1 fruit fly cellular context compared by ENCODE assay signal in genomic region chr2L:11066887-11067459, dm6.
TF ChIP-seq lines count a peak whose summit lies in the region.

TSS of gene Samuel (minus strand) at chr2L:11066998.

TF ChIP-seq in whole organism, embryonic, 481 proteins besides CTCF, POLR2A, EP300 and RAD21 (continued from another document):
- TF ChIP-seq Meics (GFP tag; optimal IDR thresholded peaks at IDR 0.05; lab: Kevin White, UChicago) (peak; percentile 9), CG5245 (GFP tag; optimal IDR thresholded peaks at IDR 0.05; lab: Kevin White, UChicago) (no peak), tap (tag; optimal IDR thresholded peaks at IDR 0.05; lab: Kevin White, UChicago) (peak; percentile 12), CG11093 (GFP tag; IDR thresholded peaks at IDR 0.05; lab: Robert Waterston, UW) (no peak), odd (GFP tag; optimal IDR thresholded peaks at IDR 0.05; lab: Kevin White, UChicago) (peak; percentile 28), Ets97D (GFP tag; optimal IDR thresholded peaks at IDR 0.05; lab: Kevin White, UChicago) (peak; percentile 4), tio (GFP tag; optimal IDR thresholded peaks at IDR 0.05; lab: Kevin White, UChicago) (no peak), z (GFP tag; IDR thresholded peaks at IDR 0.05; lab: Robert Waterston, UW) (peak; percentile 23; the same call in 1 of the 3 replicates), CG7963 (GFP tag; IDR thresholded peaks at IDR 0.05; lab: Robert Waterston, UW; ENCODE audit: partially characterized antibody) (0 out of 3 replicates have a peak, but pooled peaks have one; percentile 20), Nf-YC (tag; optimal IDR thresholded peaks at IDR 0.05; lab: Kevin White, UChicago) (no peak), stc (GFP tag; IDR thresholded peaks at IDR 0.05; lab: Robert Waterston, UW) (no peak), Stat92E (GFP tag; optimal IDR thresholded peaks at IDR 0.05; lab: Kevin White, UChicago) (peak in 1 of 3 experiments; percentile 37), gce (GFP tag; IDR thresholded peaks at IDR 0.05; lab: Robert Waterston, UW) (peak; percentile 46; the same call in 1 of the 3 replicates), GATAe (GFP tag; conservative IDR thresholded peaks at IDR 0.05; lab: Robert Waterston, UW) (no peak), CG6654 (GFP tag; optimal IDR thresholded peaks at IDR 0.05; lab: Kevin White, UChicago) (no peak), gcm (GFP tag; optimal IDR thresholded peaks at IDR 0.05; lab: Kevin White, UChicago) (peak; percentile 11), Hr3 (GFP tag; optimal IDR thresholded peaks at IDR 0.05; lab: Kevin White, UChicago) (no peak), sens-2 (GFP tag; IDR thresholded peaks at IDR 0.05; lab: Robert Waterston, UW) (peak; percentile 78), dm (GFP tag; optimal IDR thresholded peaks at IDR 0.05; lab: Kevin White, UChicago) (no peak), onecut (GFP tag; IDR thresholded peaks at IDR 0.05; lab: Robert Waterston, UW) (peak; percentile 50), Eip74EF (GFP tag; optimal IDR thresholded peaks at IDR 0.05; lab: Kevin White, UChicago) (peak in 1 of 2 experiments; percentile 61), dmrt99B (tag; optimal IDR thresholded peaks at IDR 0.05; lab: Kevin White, UChicago) (peak; percentile 4), kni (GFP tag; optimal IDR thresholded peaks at IDR 0.05; lab: Kevin White, UChicago) (no peak), tgo (GFP tag; IDR thresholded peaks at IDR 0.05; lab: Robert Waterston, UW) (no peak), Awh (GFP tag; IDR thresholded peaks at IDR 0.05; lab: Robert Waterston, UW) (no peak), sug (tag; optimal IDR thresholded peaks at IDR 0.05; lab: Kevin White, UChicago) (no peak), exex (tag; optimal IDR thresholded peaks at IDR 0.05; lab: Kevin White, UChicago) (peak; percentile 61), chinmo (GFP tag; IDR thresholded peaks at IDR 0.05; lab: Robert Waterston, UW; ENCODE audit: partially characterized antibody) (peak; percentile 82; the same call in 3 of the 4 replicates), ftz-f1 (GFP tag; optimal IDR thresholded peaks at IDR 0.05; lab: Kevin White, UChicago) (peak; percentile 21), bsh (GFP tag; optimal IDR thresholded peaks at IDR 0.05; lab: Kevin White, UChicago) (peak in 1 of 2 experiments; percentile 34), Trl (optimal IDR thresholded peaks at IDR 0.05; lab: Kevin White, UChicago) (peak; percentile 91 to 93), Trl (GFP tag; optimal IDR thresholded peaks at IDR 0.05; lab: Kevin White, UChicago) (peak; percentile 20), YL-1 (GFP tag; optimal IDR thresholded peaks at IDR 0.05; lab: Kevin White, UChicago) (no peak), CG12659 (GFP tag; optimal IDR thresholded peaks at IDR 0.05; lab: Kevin White, UChicago) (peak; percentile 16), Dp (GFP tag; optimal IDR thresholded peaks at IDR 0.05; lab: Kevin White, UChicago) (no peak), CG7556 (GFP tag; optimal IDR thresholded peaks at IDR 0.05; lab: Kevin White, UChicago) (no peak), Lim3 (GFP tag; IDR thresholded peaks at IDR 0.05; lab: Robert Waterston, UW) (no peak), grau (tag; optimal IDR thresholded peaks at IDR 0.05; lab: Kevin White, UChicago) (peak; percentile 22), lbe (GFP tag; optimal IDR thresholded peaks at IDR 0.05; lab: Kevin White, UChicago) (peak; percentile 65), caup (GFP tag; optimal IDR thresholded peaks at IDR 0.05; lab: Kevin White, UChicago; ENCODE audit: severe bottlenecking) (no peak), CG6254 (GFP tag; optimal IDR thresholded peaks at IDR 0.05; lab: Kevin White, UChicago) (no peak), Nf-YB (GFP tag; optimal IDR thresholded peaks at IDR 0.05; lab: Kevin White, UChicago) (peak; percentile 73), wdn (GFP tag; IDR thresholded peaks at IDR 0.05; lab: Robert Waterston, UW) (no peak), H2.0 (GFP tag; IDR thresholded peaks at IDR 0.05; lab: Robert Waterston, UW) (no peak), ab (GFP tag; optimal IDR thresholded peaks at IDR 0.05; lab: Kevin White, UChicago) (no peak), her (GFP tag; optimal IDR thresholded peaks at IDR 0.05; lab: Kevin White, UChicago) (no peak), Oaz (GFP tag; IDR thresholded peaks at IDR 0.05; lab: Robert Waterston, UW) (no peak), twi (tag; optimal IDR thresholded peaks at IDR 0.05; lab: Kevin White, UChicago) (no peak), gro (GFP tag; optimal IDR thresholded peaks at IDR 0.05; lab: Kevin White, UChicago) (peak; percentile 7), tna (GFP tag; IDR thresholded peaks at IDR 0.05; lab: Robert Waterston, UW; ENCODE audit: partially characterized antibody) (no peak), Jarid2 (GFP tag; optimal IDR thresholded peaks at IDR 0.05; lab: Kevin White, UChicago) (peak; percentile 96), E2f1 (GFP tag; IDR thresholded peaks at IDR 0.05; lab: Robert Waterston, UW) (no peak), toy (GFP tag; IDR thresholded peaks at IDR 0.05; lab: Robert Waterston, UW) (no peak), CG4360 (GFP tag; IDR thresholded peaks at IDR 0.05; lab: Robert Waterston, UW) (peak; percentile 91)
